Worm (Caenorhabditis elegans) whole organism, late embryonic: Measurements from ENCODE around the gene C24A3.9.

Experiments used
- ama-1 ChIP-seq: fragments of 150-350 bp; optimal IDR thresholded peaks from 2 replicates; lab custom pipeline; 2014
- ceh-24 ChIP-seq: sonication (generic microtip); optimal IDR thresholded peaks from 2 replicates; lab custom pipeline; 2016; ENCODE audit warnings: mild to moderate bottlenecking, missing genetic modification characterization, missing compliant biosample characterization
- ceh-45 ChIP-seq: fragments of 200-800 bp; sonication (Bioruptor generic); IDR thresholded peaks from 2 replicates; pipeline ENCODE4 v1.3.6; 2022; ENCODE audit warnings: missing genetic modification reagents, missing genetic modification characterization, missing compliant biosample characterization
- elt-2 ChIP-seq: sonication (generic microtip); optimal IDR thresholded peaks from 2 replicates; lab custom pipeline; 2016; ENCODE audit warnings: missing genetic modification reagents, missing genetic modification characterization, missing compliant biosample characterization
- fkh-10 ChIP-seq: fragments of 150-350 bp; optimal IDR thresholded peaks from 2 replicates; lab custom pipeline; 2014; ENCODE audit warnings: missing biosample characterization, missing genetic modification reagents, missing genetic modification characterization
- hlh-30 ChIP-seq: sonication (generic microtip); optimal IDR thresholded peaks from 2 replicates; lab custom pipeline; 2017; ENCODE audit warnings: antibody characterized with exemption, missing genetic modification characterization, missing compliant biosample characterization; ENCODE audit not compliant: insufficient read depth
- hlh-6 ChIP-seq: sonication (generic microtip); optimal IDR thresholded peaks from 2 replicates; lab custom pipeline; 2016; ENCODE audit warnings: missing genotype, missing genetic modification characterization, missing compliant biosample characterization
- nhr-232 ChIP-seq: sonication (generic microtip); optimal IDR thresholded peaks from 2 replicates; lab custom pipeline; 2016; ENCODE audit warnings: missing genetic modification characterization, missing compliant biosample characterization
- pros-1 ChIP-seq: fragments of 150-350 bp; optimal IDR thresholded peaks from 2 replicates; lab custom pipeline; 2014; ENCODE audit warnings: missing biosample characterization, missing genetic modification reagents, missing genetic modification characterization
- syd-9 ChIP-seq: sonication (generic microtip); optimal IDR thresholded peaks from 2 replicates; lab custom pipeline; 2016; ENCODE audit warnings: mild to moderate bottlenecking, missing genetic modification characterization, moderate library complexity, missing compliant biosample characterization
- tbx-2 ChIP-seq: sonication (generic microtip); optimal IDR thresholded peaks from 2 replicates; lab custom pipeline; 2016; ENCODE audit warnings: missing genetic modification characterization, missing compliant biosample characterization
- unc-3 ChIP-seq, 2 experiments: fragments of 200-800 bp in 1 of 2; sonication (Bioruptor generic) in 1 of 2; sonication (generic microtip) in 1 of 2; conservative IDR thresholded peaks in 1 of 2; optimal IDR thresholded peaks in 1 of 2; 2 replicates each; pipeline versions ENCODE4 v1.3.6 to Lab custom; 2016 to 2022; ENCODE audit warnings: missing compliant biosample characterization in 2 of 2, missing genetic modification characterization in 2 of 2, missing genetic modification reagents in 1 of 2
- unc-55 ChIP-seq: sonication (generic microtip); optimal IDR thresholded peaks from 2 replicates; lab custom pipeline; 2017; ENCODE audit warnings: missing biosample characterization, missing genetic modification reagents, missing genetic modification characterization

DNA sequence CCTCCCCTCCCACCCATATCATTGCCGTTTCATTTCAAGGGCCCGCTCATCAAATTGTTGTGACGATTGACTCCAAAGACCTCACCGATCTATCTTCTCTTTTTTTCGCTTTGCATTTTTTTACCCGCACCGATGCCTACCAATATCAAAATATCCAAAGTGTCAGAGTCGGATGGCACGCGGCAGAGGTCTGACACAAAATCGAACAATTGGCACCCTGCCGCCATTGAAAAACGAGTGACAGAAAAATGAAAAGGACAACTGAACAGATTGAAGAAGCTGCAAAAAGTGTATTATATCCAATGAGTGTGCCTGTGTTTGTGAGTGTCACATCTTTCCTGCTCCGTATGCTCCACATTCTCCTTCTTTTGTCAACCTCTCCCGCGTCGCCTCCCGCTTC lies 23.9 kb downstream of the C24A3.9 start:
- TF ChIP-seq elt-2 (tag; lab: Kevin White, UChicago) (no peak), hlh-6 (no peak), ama-1 (lab: Kevin White, UChicago) (no peak), unc-3 (GFP tag; conservative IDR thresholded peaks at IDR 0.05; lab: Robert Waterston, UW) (no peak), unc-3 (tag; optimal IDR thresholded peaks at IDR 0.05; lab: Kevin White, UChicago) (no peak), hlh-30 (tag; lab: Kevin White, UChicago) (no peak), pros-1 (tag; lab: Kevin White, UChicago) (no peak), fkh-10 (GFP tag; lab: Kevin White, UChicago) (no peak), tbx-2 (tag; lab: Kevin White, UChicago) (no peak), unc-55 (GFP tag; lab: Kevin White, UChicago) (peak; percentile 20), nhr-232 (tag; lab: Kevin White, UChicago) (no peak), ceh-45 (GFP tag; lab: Robert Waterston, UW) (no peak), syd-9 (tag; lab: Kevin White, UChicago) (no peak), ceh-24 (no peak)
